Worm (Caenorhabditis elegans) whole organism, mixed stage, embryonic: ENCODE measurements around the gene C55B6.7.
A peak's percentile ranks its signal among the peaks of the same experiment; 100 is the strongest.

ENCODE experiments used
- bed-3 ChIP-seq: fragments of 200-800 bp; sonication (Bioruptor generic); optimal IDR thresholded peaks from 3 replicates; lab custom pipeline; 2018; ENCODE audit warnings: mild to moderate bottlenecking, missing genetic modification characterization, moderate library complexity, missing compliant biosample characterization
- blmp-1 ChIP-seq: fragments of 150-350 bp; optimal IDR thresholded peaks from 2 replicates; lab custom pipeline; 2014; ENCODE audit warnings: missing biosample characterization, missing genetic modification characterization
- ceh-39 ChIP-seq: fragments of 150-350 bp; optimal IDR thresholded peaks from 2 replicates; lab custom pipeline; 2014; ENCODE audit warnings: missing biosample characterization, missing genetic modification characterization
- ceh-43 ChIP-seq: fragments of 200-800 bp; sonication (Bioruptor generic); optimal IDR thresholded peaks from 2 replicates; lab custom pipeline; 2018; ENCODE audit warnings: mild to moderate bottlenecking, missing genetic modification characterization, moderate library complexity, missing compliant biosample characterization
- cnd-1 ChIP-seq: fragments of 200-800 bp; sonication (Bioruptor generic); optimal IDR thresholded peaks from 2 replicates; lab custom pipeline; 2018; ENCODE audit warnings: mild to moderate bottlenecking, missing genetic modification characterization, missing compliant biosample characterization
- drap-1 ChIP-seq: fragments of 200-800 bp; sonication (Bioruptor generic); optimal IDR thresholded peaks from 3 replicates; lab custom pipeline; 2018; ENCODE audit warnings: mild to moderate bottlenecking, missing genetic modification characterization, missing compliant biosample characterization
- elt-1 ChIP-seq: sonication (generic microtip); optimal IDR thresholded peaks from 2 replicates; lab custom pipeline; 2017; ENCODE audit warnings: missing genetic modification characterization, mild to moderate bottlenecking, missing compliant biosample characterization, antibody characterized with exemption, moderate library complexity, borderline replicate concordance; ENCODE audit not compliant: insufficient read depth
- elt-3 ChIP-seq: fragments of 150-350 bp; optimal IDR thresholded peaks from 2 replicates; lab custom pipeline; 2014; ENCODE audit warnings: missing biosample characterization, missing genetic modification characterization
- flh-1 ChIP-seq: fragments of 200-800 bp; sonication (Bioruptor generic); optimal IDR thresholded peaks from 2 replicates; lab custom pipeline; 2018; ENCODE audit warnings: mild to moderate bottlenecking, missing genetic modification characterization, moderate library complexity, missing compliant biosample characterization
- ham-2 ChIP-seq: fragments of 200-800 bp; sonication (Bioruptor generic); optimal IDR thresholded peaks from 2 replicates; lab custom pipeline; 2018; ENCODE audit warnings: mild to moderate bottlenecking, missing genetic modification characterization, missing compliant biosample characterization
- hlh-1 ChIP-seq: fragments of 150-350 bp; optimal IDR thresholded peaks from 2 replicates; lab custom pipeline; 2014; ENCODE audit warnings: missing biosample characterization, missing genetic modification reagents, missing genetic modification characterization
- lin-13 ChIP-seq: fragments of 150-350 bp; optimal IDR thresholded peaks from 2 replicates; lab custom pipeline; 2014; ENCODE audit warnings: missing biosample characterization, missing genetic modification characterization
- lin-32 ChIP-seq: fragments of 200-800 bp; sonication (Bioruptor generic); optimal IDR thresholded peaks from 2 replicates; lab custom pipeline; 2018; ENCODE audit warnings: mild to moderate bottlenecking, missing genetic modification characterization, missing compliant biosample characterization
- lsy-2 ChIP-seq: fragments of 150-350 bp; optimal IDR thresholded peaks from 2 replicates; lab custom pipeline; 2014; ENCODE audit warnings: missing biosample characterization, missing genetic modification characterization
- mab-5 ChIP-seq: fragments of 150-350 bp; optimal IDR thresholded peaks from 2 replicates; lab custom pipeline; 2014; ENCODE audit warnings: missing biosample characterization, missing genetic modification characterization
- mep-1 ChIP-seq: fragments of 150-350 bp; optimal IDR thresholded peaks from 2 replicates; lab custom pipeline; 2017; ENCODE audit warnings: missing biosample characterization, missing genetic modification reagents, missing genetic modification characterization, inconsistent platforms
- mls-2 ChIP-seq: sonication (generic microtip); optimal IDR thresholded peaks from 2 replicates; lab custom pipeline; 2016; ENCODE audit warnings: mild to moderate bottlenecking, missing genetic modification characterization, moderate library complexity, missing compliant biosample characterization
- nhr-2 ChIP-seq: fragments of 150-350 bp; optimal IDR thresholded peaks from 2 replicates; lab custom pipeline; 2014; ENCODE audit warnings: missing biosample characterization, missing genetic modification characterization
- nhr-237 ChIP-seq: fragments of 150-350 bp; optimal IDR thresholded peaks from 2 replicates; lab custom pipeline; 2014; ENCODE audit warnings: missing biosample characterization, missing genetic modification characterization
- nhr-28 ChIP-seq: fragments of 150-350 bp; optimal IDR thresholded peaks from 2 replicates; lab custom pipeline; 2014; ENCODE audit warnings: missing biosample characterization, missing genetic modification characterization
- pha-4 ChIP-seq: fragments of 150-350 bp; optimal IDR thresholded peaks from 2 replicates; lab custom pipeline; 2018; ENCODE audit warnings: missing biosample characterization, missing genetic modification reagents, missing genetic modification characterization
- sptf-1 ChIP-seq: sonication (generic microtip); optimal IDR thresholded peaks from 2 replicates; lab custom pipeline; 2017; ENCODE audit warnings: mild to moderate bottlenecking, missing genetic modification characterization, moderate library complexity, missing compliant biosample characterization
- tbx-8 ChIP-seq: fragments of 200-800 bp; sonication (Bioruptor generic); optimal IDR thresholded peaks from 2 replicates; lab custom pipeline; 2018; ENCODE audit warnings: mild to moderate bottlenecking, missing genetic modification characterization, moderate library complexity, missing compliant biosample characterization
- unc-120 ChIP-seq: sonication (generic microtip); optimal IDR thresholded peaks from 2 replicates; lab custom pipeline; 2017; ENCODE audit warnings: missing genetic modification characterization, missing compliant biosample characterization; ENCODE audit not compliant: poor library complexity, severe bottlenecking
- unc-62 ChIP-seq: fragments of 150-350 bp; optimal IDR thresholded peaks from 2 replicates; lab custom pipeline; 2014; ENCODE audit warnings: missing biosample characterization, missing genetic modification reagents, missing genetic modification characterization
- zip-8 ChIP-seq: fragments of 150-350 bp; optimal IDR thresholded peaks from 2 replicates; lab custom pipeline; 2014; ENCODE audit warnings: missing biosample characterization, missing genetic modification characterization
- ztf-11 ChIP-seq: fragments of 150-350 bp; optimal IDR thresholded peaks from 2 replicates; lab custom pipeline; 2014; ENCODE audit warnings: missing biosample characterization, missing genetic modification characterization

C55B6.7 gene

DNA sequence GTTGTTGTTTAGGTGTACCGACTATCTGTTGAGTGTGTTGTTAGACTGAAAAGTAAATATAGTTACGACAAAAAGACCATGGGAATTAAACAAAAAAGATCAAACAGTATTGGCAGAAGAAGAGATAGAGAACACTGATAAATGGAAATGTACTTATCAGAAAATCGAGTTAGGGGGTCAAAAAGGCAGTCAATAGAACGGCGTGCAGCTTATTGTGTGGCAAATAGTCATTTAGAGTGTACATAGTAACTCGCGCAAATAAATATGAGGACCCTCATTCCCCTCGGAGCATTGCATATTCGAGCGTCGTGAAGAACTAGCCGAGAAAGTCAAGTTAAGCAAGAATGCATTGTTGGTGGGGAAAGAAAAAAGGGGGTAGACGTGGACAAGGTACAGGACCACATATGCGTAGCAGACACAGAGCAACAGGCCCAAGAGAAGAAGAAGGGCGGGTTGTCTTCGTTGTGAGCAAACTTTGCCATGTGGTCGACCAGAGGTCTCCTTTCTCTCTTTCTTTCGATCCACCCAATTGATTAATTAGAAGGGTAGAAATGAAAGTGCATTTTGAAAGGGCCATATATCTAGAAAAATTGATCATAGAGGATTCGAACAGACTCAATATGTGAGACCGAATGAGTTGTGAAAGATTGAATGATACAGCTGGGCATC, 40.5 kb downstream of the C55B6.7 start, which contains the start of gene lam-2:
lam-2 (minus strand) TSS at position 51 of the 669 bp plus-strand sequence.
- TF ChIP-seq ham-2 (GFP tag; lab: Kevin White, UChicago) (no peak), nhr-237 (no peak), mls-2 (tag; lab: Kevin White, UChicago) (peak; percentile 6), hlh-1 (peak; percentile 56), unc-120 (tag; lab: Kevin White, UChicago) (peak; percentile 51), pha-4 (tag; lab: Kevin White, UChicago) (peak; percentile 17)

DNA sequence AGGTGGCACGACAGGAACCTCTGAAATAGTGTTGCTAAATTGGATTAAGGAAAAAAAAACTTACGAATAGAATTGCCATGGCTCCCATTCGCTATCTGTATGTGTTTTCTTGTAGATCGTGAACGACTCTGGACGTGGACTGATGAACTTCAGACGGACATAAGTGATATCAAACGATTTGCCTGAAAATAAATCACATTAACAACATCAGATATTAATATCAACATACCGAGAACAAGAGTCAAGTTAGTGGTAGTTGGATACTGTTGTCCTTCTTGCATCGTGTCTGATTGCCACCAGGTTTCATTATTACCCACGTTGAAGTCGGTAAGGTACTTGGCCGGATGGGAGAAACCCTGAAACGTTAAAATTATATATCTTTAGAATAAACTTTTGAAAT, 42.1 kb downstream of the C55B6.7 start:
- TF ChIP-seq mab-5 (tag; lab: Kevin White, UChicago) (no peak), lin-13 (tag; lab: Kevin White, UChicago) (no peak), flh-1 (GFP tag; lab: Kevin White, UChicago) (no peak), ceh-43 (GFP tag; lab: Kevin White, UChicago) (no peak), bed-3 (GFP tag; lab: Kevin White, UChicago) (no peak), elt-3 (no peak), tbx-8 (GFP tag; lab: Kevin White, UChicago) (no peak), drap-1 (no peak), nhr-28 (tag; lab: Kevin White, UChicago) (no peak), lin-32 (GFP tag; lab: Kevin White, UChicago) (no peak)
- TF ChIP-seq, all 35 proteins: peak for 0

DNA sequence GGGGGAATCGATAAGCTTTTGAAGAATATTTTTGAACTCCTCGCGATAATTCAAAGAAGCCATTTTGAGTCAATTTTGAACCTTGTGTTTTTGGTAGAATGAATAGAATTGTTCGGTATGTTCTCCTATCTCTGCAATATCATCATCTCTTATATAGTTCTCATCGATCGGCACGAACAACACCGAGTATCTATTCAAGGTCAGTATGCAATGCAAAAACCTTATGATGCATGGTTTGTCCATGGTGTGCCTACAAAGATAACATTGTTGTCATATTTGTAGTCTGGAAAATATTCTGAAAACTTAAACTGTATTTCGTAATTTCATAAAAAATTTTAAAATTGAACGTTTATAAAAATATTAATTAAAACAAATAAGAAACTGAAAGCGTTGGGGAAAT, 48.3 kb downstream of the C55B6.7 start, which contains the start of gene alh-10:
alh-10 (minus strand) TSS at position 127 of the 400 bp plus-strand sequence.
- TF ChIP-seq sptf-1 (tag; lab: Kevin White, UChicago) = no peak
- no peak for TF ChIP-seq ham-2 (GFP tag; lab: Kevin White, UChicago)
- no peak for TF ChIP-seq nhr-28 (tag; lab: Kevin White, UChicago)
- no peak for TF ChIP-seq ztf-11
- TF ChIP-seq pha-4 (tag; lab: Kevin White, UChicago) = no peak
- TF ChIP-seq elt-1 (tag; lab: Kevin White, UChicago) = no peak
- no peak for TF ChIP-seq hlh-1
- no peak for TF ChIP-seq unc-62 (GFP tag; lab: Kevin White, UChicago)
- TF ChIP-seq tbx-8 (GFP tag; lab: Kevin White, UChicago) = no peak
- TF ChIP-seq bed-3 (GFP tag; lab: Kevin White, UChicago) = no peak
- TF ChIP-seq ceh-43 (GFP tag; lab: Kevin White, UChicago) = no peak
- TF ChIP-seq mep-1 (tag; lab: Kevin White, UChicago) = no peak
- no peak for TF ChIP-seq lsy-2 (tag; lab: Kevin White, UChicago)
- no peak for TF ChIP-seq cnd-1 (tag; lab: Kevin White, UChicago)
- TF ChIP-seq nhr-2 (tag; lab: Kevin White, UChicago) = no peak
- TF ChIP-seq flh-1 (GFP tag; lab: Kevin White, UChicago) = no peak
- TF ChIP-seq drap-1 = no peak
- no peak for TF ChIP-seq zip-8 (tag; lab: Kevin White, UChicago)
- no peak for TF ChIP-seq blmp-1 (tag; lab: Kevin White, UChicago)
- TF ChIP-seq ceh-39 (tag; lab: Kevin White, UChicago) = no peak
